Fruit fly (Drosophila melanogaster): ENCODE measurements around the gene Hibch.

The Hibch gene

dm6 chr3R:15356645-15357431, at the start of gene Hibch, which contains the start of gene Atg4b (continued):
- TF ChIP-seq slou (GFP tag; optimal IDR thresholded peaks at IDR 0.05) (peak; percentile 79), CG13775 (GFP tag; optimal IDR thresholded peaks at IDR 0.05) (peak; percentile 87), Usf (GFP tag; optimal IDR thresholded peaks at IDR 0.05) (peak; percentile 52), otp (GFP tag; IDR thresholded peaks at IDR 0.05) (no peak), Drgx (GFP tag; IDR thresholded peaks at IDR 0.05) (peak; percentile 72), CG2678 (tag; optimal IDR thresholded peaks at IDR 0.05) (peak; percentile 93), NfI (GFP tag; optimal IDR thresholded peaks at IDR 0.05) (peak; percentile 85), z (GFP tag; IDR thresholded peaks at IDR 0.05) (0 out of 3 replicates have a peak, but pooled peaks have one; percentile 22), CG18599 (GFP tag; optimal IDR thresholded peaks at IDR 0.05) (peak; percentile 91), lov (optimal IDR thresholded peaks at IDR 0.05) (no peak), lov (GFP tag; IDR thresholded peaks at IDR 0.05) (no peak), mld (GFP tag; IDR thresholded peaks at IDR 0.05; ENCODE audit: partially characterized antibody) (no peak), CG14441 (GFP tag; IDR thresholded peaks at IDR 0.05) (peak; percentile 78), Tbp (GFP tag; optimal IDR thresholded peaks at IDR 0.05) (no peak), Deaf1 (tag; optimal IDR thresholded peaks at IDR 0.05) (no peak), CG8944 (GFP tag; optimal IDR thresholded peaks at IDR 0.05) (peak; percentile 38), gfzf (GFP tag; optimal IDR thresholded peaks at IDR 0.05) (no peak), CrebB (tag; optimal IDR thresholded peaks at IDR 0.05) (peak; percentile 35), lilli (GFP tag; optimal IDR thresholded peaks at IDR 0.05) (peak; percentile 74), amos (GFP tag; IDR thresholded peaks at IDR 0.05; ENCODE audit: partially characterized antibody) (peak; percentile 41; the same call in 1 of the 2 replicates), CG10321 (GFP tag; IDR thresholded peaks at IDR 0.05) (no peak), Camta (GFP tag; optimal IDR thresholded peaks at IDR 0.05) (no peak), kni (GFP tag; optimal IDR thresholded peaks at IDR 0.05) (peak; percentile 77), sima (GFP tag; optimal IDR thresholded peaks at IDR 0.05) (no peak), CG4707 (GFP tag; optimal IDR thresholded peaks at IDR 0.05) (no peak), tin (GFP tag; optimal IDR thresholded peaks at IDR 0.05) (peak; percentile 84), CG17361 (GFP tag; IDR thresholded peaks at IDR 0.05) (peak; percentile 95), Hr3 (GFP tag; optimal IDR thresholded peaks at IDR 0.05) (peak; percentile 84), ftz-f1 (GFP tag; optimal IDR thresholded peaks at IDR 0.05) (no peak), sim (GFP tag; IDR thresholded peaks at IDR 0.05) (no peak), Side (GFP tag; optimal IDR thresholded peaks at IDR 0.05) (no peak), Oaz (GFP tag; IDR thresholded peaks at IDR 0.05) (peak; percentile 48; the same call in 1 of the 2 replicates), B-H1 (GFP tag; IDR thresholded peaks at IDR 0.05) (peak; percentile 66), abd-A (tag; optimal IDR thresholded peaks at IDR 0.05) (no peak), CG15073 (GFP tag; optimal IDR thresholded peaks at IDR 0.05) (no peak), CG11504 (tag; optimal IDR thresholded peaks at IDR 0.05) (no peak), Taf1 (GFP tag; IDR thresholded peaks at IDR 0.05) (peak; percentile 61; the same call in 1 of the 2 replicates), CG17612 (GFP tag; IDR thresholded peaks at IDR 0.05) (peak; percentile 66; the same call in 1 of the 2 replicates), CG15011 (GFP tag; optimal IDR thresholded peaks at IDR 0.05) (no peak), Dip2 (GFP tag; IDR thresholded peaks at IDR 0.05) (no peak), CG18262 (tag; optimal IDR thresholded peaks at IDR 0.05) (peak; percentile 87), Sin3A (optimal IDR thresholded peaks at IDR 0.05) (no peak), CG4820 (GFP tag; optimal IDR thresholded peaks at IDR 0.05) (peak; percentile 76), grau (tag; optimal IDR thresholded peaks at IDR 0.05) (peak; percentile 89), CG10979 (tag; optimal IDR thresholded peaks at IDR 0.05) (peak; percentile 84), CG6683 (GFP tag; optimal IDR thresholded peaks at IDR 0.05) (peak; percentile 68), CG33213 (GFP tag; optimal IDR thresholded peaks at IDR 0.05) (no peak), sob (GFP tag; IDR thresholded peaks at IDR 0.05) (peak; percentile 83), Xbp1 (GFP tag; optimal IDR thresholded peaks at IDR 0.05) (peak; percentile 88), Ptx1 (GFP tag; IDR thresholded peaks at IDR 0.05) (peak; percentile 90)
